Worm (Caenorhabditis elegans): ENCODE data around the gene ZK822.10.

ce11 chrIV:11902832-11903231 lies 14.1 kb upstream of the ZK822.10 start:
- TF ChIP-seq aly-1 (tag; optimal IDR thresholded peaks at IDR 0.05), result no peak
- TF ChIP-seq F13C5.2 (tag; optimal IDR thresholded peaks at IDR 0.05), result no peak
- TF ChIP-seq ama-1 (optimal IDR thresholded peaks at IDR 0.05), result no peak
- TF ChIP-seq scrt-1 (GFP tag; IDR thresholded peaks at IDR 0.05), result no peak
- TF ChIP-seq ceh-36 (tag; optimal IDR thresholded peaks at IDR 0.05), result no peak
- no peak for TF ChIP-seq tra-4 (tag; optimal IDR thresholded peaks at IDR 0.05)
- no peak for TF ChIP-seq B0310.2 (tag; optimal IDR thresholded peaks at IDR 0.05)
- TF ChIP-seq sea-1 (GFP tag; conservative IDR thresholded peaks at IDR 0.05), result no peak
- no peak for TF ChIP-seq flt-1 (GFP tag; IDR thresholded peaks at IDR 0.05)
- TF ChIP-seq tbx-37 (GFP tag; conservative IDR thresholded peaks at IDR 0.05), result no peak
- TF ChIP-seq ets-7 (tag; optimal IDR thresholded peaks at IDR 0.05), result no peak
